Fruit fly (Drosophila melanogaster): ENCODE results near the gene CG42537.

Gene CG42537

DNA sequence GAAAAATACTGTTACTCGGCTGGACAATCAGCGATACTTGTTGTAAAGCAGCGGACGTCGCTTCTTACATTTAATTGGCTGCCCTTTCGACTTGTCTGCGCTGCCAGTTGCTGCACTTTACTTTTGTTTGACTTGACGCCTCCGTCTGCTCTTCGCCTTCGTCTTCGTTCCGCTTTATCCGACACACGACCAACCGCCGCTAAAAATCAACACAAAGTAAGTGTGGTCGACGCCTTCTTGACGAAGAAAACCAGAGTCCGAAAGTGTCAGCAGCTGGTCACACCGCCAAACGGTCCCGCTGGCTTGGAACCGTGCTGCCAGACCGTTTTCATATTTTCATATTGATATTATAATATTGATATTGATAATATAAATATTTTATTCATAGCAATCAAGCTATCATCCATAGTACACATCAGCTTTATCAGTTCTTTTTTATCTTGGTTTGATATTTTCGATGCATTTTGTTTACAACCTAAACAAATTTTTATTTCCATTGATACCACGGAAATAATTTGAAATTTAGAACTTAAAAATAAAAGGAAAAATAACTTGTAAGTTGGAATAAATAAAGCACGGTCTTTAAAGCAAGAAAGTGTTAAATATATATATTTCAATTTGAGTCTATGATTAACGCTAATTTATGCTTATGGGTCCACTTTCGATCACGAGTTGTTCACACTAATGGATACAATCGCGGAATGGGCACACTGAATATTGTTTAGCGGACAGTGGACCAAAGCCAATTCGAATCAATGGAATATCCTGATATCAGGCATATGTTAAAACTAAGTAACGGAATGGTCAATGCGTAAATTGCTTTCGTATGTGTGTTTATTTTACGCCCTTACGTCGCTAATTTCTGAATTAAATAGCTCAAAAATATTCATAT, 28.3 kb downstream of the CG42537 start, which contains the start of gene Dmtn (continued):
- TF ChIP-seq unpg (GFP tag; optimal IDR thresholded peaks at IDR 0.05) (no peak), CG17568 (GFP tag; optimal IDR thresholded peaks at IDR 0.05) (peak; percentile 37), Six4 (GFP tag; optimal IDR thresholded peaks at IDR 0.05) (no peak), ERR (GFP tag; optimal IDR thresholded peaks at IDR 0.05) (peak; percentile 41), sug (tag; optimal IDR thresholded peaks at IDR 0.05) (peak; percentile 23), nom (GFP tag; optimal IDR thresholded peaks at IDR 0.05) (peak; percentile 49), nerfin-1 (tag; optimal IDR thresholded peaks at IDR 0.05) (peak; percentile 14), CG13894 (tag; optimal IDR thresholded peaks at IDR 0.05) (peak; percentile 44), cato (GFP tag; optimal IDR thresholded peaks at IDR 0.05; ENCODE audit: borderline replicate concordance) (peak; percentile 18), her (GFP tag; optimal IDR thresholded peaks at IDR 0.05) (peak; percentile 10), tio (GFP tag; optimal IDR thresholded peaks at IDR 0.05) (peak; percentile 33), Ets97D (GFP tag; optimal IDR thresholded peaks at IDR 0.05) (peak; percentile 9), CG1603 (tag; optimal IDR thresholded peaks at IDR 0.05) (peak; percentile 63), Fer1 (GFP tag; optimal IDR thresholded peaks at IDR 0.05) (peak; percentile 39), Nf-YC (tag; optimal IDR thresholded peaks at IDR 0.05) (peak; percentile 10), CG18619 (GFP tag; optimal IDR thresholded peaks at IDR 0.05) (peak; percentile 12), CG16863 (GFP tag; optimal IDR thresholded peaks at IDR 0.05) (peak; percentile 6), caup (GFP tag; optimal IDR thresholded peaks at IDR 0.05; ENCODE audit: severe bottlenecking) (peak; percentile 30), CG10543 (GFP tag; optimal IDR thresholded peaks at IDR 0.05) (peak; percentile 49), Blimp-1 (GFP tag; optimal IDR thresholded peaks at IDR 0.05) (no peak), Dbx (GFP tag; IDR thresholded peaks at IDR 0.05) (no peak), CG9437 (GFP tag; optimal IDR thresholded peaks at IDR 0.05) (no peak), CHES-1-like (GFP tag; optimal IDR thresholded peaks at IDR 0.05) (peak; percentile 24), mirr (GFP tag; optimal IDR thresholded peaks at IDR 0.05) (peak; percentile 38), CG9727 (GFP tag; optimal IDR thresholded peaks at IDR 0.05) (peak; percentile 51), BEAF-32 (GFP tag; optimal IDR thresholded peaks at IDR 0.05) (peak; percentile 25), sim (GFP tag; IDR thresholded peaks at IDR 0.05) (no peak), CG10565 (GFP tag; optimal IDR thresholded peaks at IDR 0.05) (no peak), CG15601 (tag; optimal IDR thresholded peaks at IDR 0.05) (peak; percentile 16), CG10209 (GFP tag; optimal IDR thresholded peaks at IDR 0.05) (peak; percentile 48), CG17912 (GFP tag; optimal IDR thresholded peaks at IDR 0.05) (peak; percentile 16), Stat92E (GFP tag; optimal IDR thresholded peaks at IDR 0.05) (peak in 1 of 3 experiments; percentile 85), CG30431 (GFP tag; optimal IDR thresholded peaks at IDR 0.05) (peak; percentile 2), Hmr (GFP tag; optimal IDR thresholded peaks at IDR 0.05) (peak; percentile 59), CG12659 (GFP tag; optimal IDR thresholded peaks at IDR 0.05) (peak; percentile 56), CG9797 (GFP tag; optimal IDR thresholded peaks at IDR 0.05) (peak; percentile 89), CG1602 (GFP tag; optimal IDR thresholded peaks at IDR 0.05) (peak; percentile 23), Vsx1 (GFP tag; optimal IDR thresholded peaks at IDR 0.05) (peak; percentile 80), CrebB (tag; optimal IDR thresholded peaks at IDR 0.05) (peak; percentile 34), Dek (tag; optimal IDR thresholded peaks at IDR 0.05) (peak; percentile 10), ftz-f1 (GFP tag; optimal IDR thresholded peaks at IDR 0.05) (peak; percentile 68), sisA (GFP tag; IDR thresholded peaks at IDR 0.05) (no peak), repo (GFP tag; optimal IDR thresholded peaks at IDR 0.05) (peak; percentile 4), CG13775 (GFP tag; optimal IDR thresholded peaks at IDR 0.05) (peak; percentile 44), kni (GFP tag; optimal IDR thresholded peaks at IDR 0.05) (peak; percentile 60), bcd (GFP tag; optimal IDR thresholded peaks at IDR 0.05) (peak; percentile 29), pb (GFP tag; optimal IDR thresholded peaks at IDR 0.05) (no peak)

Measured in whole organism, embryonic.